Fruit fly (Drosophila melanogaster) whole organism, embryonic: ENCODE data around the gene mAChR-B.
A peak's percentile ranks its signal among the peaks of the same experiment; 100 is the strongest.

Source experiments
- ATbp ChIP-seq: fragments of 200-800 bp; sonication (Bioruptor generic); optimal IDR thresholded peaks from 2 replicates; lab custom pipeline; 2017; ENCODE audit warnings: missing biosample characterization, mild to moderate bottlenecking, missing genetic modification characterization, missing genetic modification reagents
- B-H2 ChIP-seq: fragments of 200-800 bp; sonication (Bioruptor generic); optimal IDR thresholded peaks from 2 replicates; lab custom pipeline; 2018; ENCODE audit warnings: missing biosample characterization, mild to moderate bottlenecking, missing genetic modification characterization
- CG10267 ChIP-seq: fragments of 200-800 bp; sonication (Bioruptor generic); optimal IDR thresholded peaks from 2 replicates; lab custom pipeline; 2018; ENCODE audit warnings: missing biosample characterization, mild to moderate bottlenecking, missing genetic modification characterization, moderate library complexity
- CG11456 ChIP-seq: fragments of 200-800 bp; sonication (Bioruptor generic); IDR thresholded peaks from 3 replicates; pipeline ENCODE4 v1.3.6; 2022; ENCODE audit warnings: missing biosample characterization, missing genetic modification characterization
- CG13624 ChIP-seq: fragments of 200-800 bp; sonication (Bioruptor generic); optimal IDR thresholded peaks from 2 replicates; lab custom pipeline; 2016; ENCODE audit warnings: missing biosample characterization, missing genetic modification characterization
- CG13775 ChIP-seq: fragments of 200-800 bp; sonication (Bioruptor generic); optimal IDR thresholded peaks from 3 replicates; lab custom pipeline; 2017; ENCODE audit warnings: missing biosample characterization, mild to moderate bottlenecking, missing genetic modification characterization
- CG14441 ChIP-seq: fragments of 200-800 bp; sonication (Bioruptor generic); IDR thresholded peaks from 2 replicates; pipeline ENCODE4 v1.3.6; 2022; ENCODE audit warnings: missing biosample characterization, missing genetic modification characterization
- CG14667 ChIP-seq: fragments of 200-800 bp; sonication (Bioruptor generic); IDR thresholded peaks from 2 replicates; pipeline ENCODE4 v1.3.6; 2022; ENCODE audit warnings: missing biosample characterization, missing genetic modification characterization
- CG16813 ChIP-seq: fragments of 200-800 bp; sonication (Bioruptor generic); IDR thresholded peaks from 3 replicates; pipeline ENCODE4 v1.3.6; 2022; ENCODE audit warnings: missing biosample characterization, missing genetic modification characterization; ENCODE audit not compliant: partially characterized antibody
- CG16815 ChIP-seq: fragments of 200-800 bp; sonication (Bioruptor generic); optimal IDR thresholded peaks from 3 replicates; lab custom pipeline; 2017; ENCODE audit warnings: missing biosample characterization, mild to moderate bottlenecking, missing genetic modification characterization
- CG31224 ChIP-seq: fragments of 200-800 bp; sonication (Bioruptor generic); IDR thresholded peaks from 2 replicates; pipeline ENCODE4 v1.3.6; 2022; ENCODE audit warnings: missing biosample characterization, missing genetic modification characterization
- CG34376 ChIP-seq: fragments of 200-800 bp; sonication (Bioruptor generic); optimal IDR thresholded peaks from 2 replicates; lab custom pipeline; 2018; ENCODE audit warnings: missing biosample characterization, mild to moderate bottlenecking, missing genetic modification characterization
- CG3847 ChIP-seq: fragments of 200-800 bp; sonication (Bioruptor generic); IDR thresholded peaks from 2 replicates; pipeline ENCODE4 v1.3.6; 2022; ENCODE audit warnings: missing biosample characterization, missing genetic modification characterization
- CG4328 ChIP-seq: fragments of 200-800 bp; sonication (Bioruptor generic); optimal IDR thresholded peaks from 3 replicates; lab custom pipeline; 2017; ENCODE audit warnings: missing biosample characterization, missing genetic modification reagents, missing genetic modification characterization
- CG43689 ChIP-seq: fragments of 200-800 bp; sonication (Bioruptor generic); IDR thresholded peaks from 2 replicates; pipeline ENCODE4 v1.3.6; 2022; ENCODE audit warnings: missing biosample characterization, missing genetic modification characterization
- CG8359 ChIP-seq: fragments of 200-800 bp; sonication (Bioruptor generic); optimal IDR thresholded peaks from 2 replicates; lab custom pipeline; 2017; ENCODE audit warnings: missing biosample characterization, mild to moderate bottlenecking, missing genetic modification characterization, borderline replicate concordance
- CG9876 ChIP-seq: fragments of 200-800 bp; sonication (Bioruptor generic); optimal IDR thresholded peaks from 2 replicates; lab custom pipeline; 2016; ENCODE audit warnings: missing biosample characterization, missing genetic modification characterization
- CkIIα-i1 ChIP-seq: fragments of 200-800 bp; sonication (Bioruptor generic); IDR thresholded peaks from 2 replicates; pipeline ENCODE4 v1.3.6; 2022; ENCODE audit warnings: missing biosample characterization, missing genetic modification characterization
- HLH3B ChIP-seq: fragments of 200-800 bp; sonication (Bioruptor generic); IDR thresholded peaks from 2 replicates; pipeline ENCODE4 v1.3.6; 2022; ENCODE audit warnings: missing biosample characterization, missing genetic modification characterization
- HLHmδ ChIP-seq: fragments of 200-800 bp; sonication (Bioruptor generic); optimal IDR thresholded peaks from 2 replicates; lab custom pipeline; 2018; ENCODE audit warnings: missing biosample characterization, mild to moderate bottlenecking, missing genetic modification characterization, moderate library complexity
- Hey ChIP-seq: fragments of 200-800 bp; sonication (Bioruptor generic); optimal IDR thresholded peaks from 3 replicates; lab custom pipeline; 2018; ENCODE audit warnings: missing biosample characterization, mild to moderate bottlenecking, missing genetic modification characterization
- Hr51 ChIP-seq, 2 experiments: fragments of 200-800 bp; sonication (Bioruptor generic); optimal IDR thresholded peaks; 2 replicates in 1 of 2; 3 replicates in 1 of 2; lab custom pipeline; 2016 to 2018; ENCODE audit warnings: missing biosample characterization in 2 of 2, missing genetic modification characterization in 2 of 2, mild to moderate bottlenecking in 1 of 2, moderate library complexity in 1 of 2
- Hr78 ChIP-seq, 2 experiments: fragments of 200-800 bp in 1 of 2; fragments of >200 bp in 1 of 2; sonication (Bioruptor generic) in 1 of 2; optimal IDR thresholded peaks; 2 replicates each; lab custom pipeline; 2017 to 2019; ENCODE audit warnings: missing biosample characterization in 2 of 2, missing genetic modification characterization in 2 of 2, mild to moderate bottlenecking in 1 of 2, moderate library complexity in 1 of 2
- MBD-R2 ChIP-seq: fragments of 200-800 bp; sonication (Bioruptor generic); IDR thresholded peaks from 2 replicates; pipeline ENCODE4 v1.3.6; 2022; ENCODE audit warnings: missing biosample characterization, missing genetic modification characterization
- Side ChIP-seq: fragments of 200-800 bp; sonication (Bioruptor generic); optimal IDR thresholded peaks from 2 replicates; lab custom pipeline; 2016; ENCODE audit warnings: missing biosample characterization, missing genetic modification characterization
- Sox100B ChIP-seq: fragments of 200-800 bp; sonication (Bioruptor generic); optimal IDR thresholded peaks from 3 replicates; lab custom pipeline; 2018; ENCODE audit warnings: missing biosample characterization, mild to moderate bottlenecking, missing genetic modification characterization
- ash1 ChIP-seq: fragments of 200-800 bp; sonication (Bioruptor generic); optimal IDR thresholded peaks from 2 replicates; lab custom pipeline; 2018; ENCODE audit warnings: missing biosample characterization, mild to moderate bottlenecking, missing genetic modification characterization
- bcd ChIP-seq: fragments of 200-800 bp; sonication (Bioruptor generic); optimal IDR thresholded peaks from 2 replicates; lab custom pipeline; 2017; ENCODE audit warnings: missing biosample characterization, mild to moderate bottlenecking, missing genetic modification characterization
- cas ChIP-seq: fragments of 200-800 bp; sonication (Bioruptor generic); IDR thresholded peaks from 2 replicates; pipeline ENCODE4 v1.3.6; 2022; ENCODE audit warnings: missing biosample characterization, missing genetic modification characterization
- crc ChIP-seq: fragments of 200-800 bp; sonication (Bioruptor generic); optimal IDR thresholded peaks from 2 replicates; lab custom pipeline; 2016; ENCODE audit warnings: missing biosample characterization, missing genetic modification characterization
- crp ChIP-seq, 2 experiments: fragments of 200-800 bp; sonication (Bioruptor generic); optimal IDR thresholded peaks; 2 replicates in 1 of 2; 3 replicates in 1 of 2; lab custom pipeline; 2017; ENCODE audit warnings: missing biosample characterization in 2 of 2, missing genetic modification characterization in 2 of 2, mild to moderate bottlenecking in 1 of 2, moderate library complexity in 1 of 2
- dmrt11E ChIP-seq: fragments of 200-800 bp; sonication (Bioruptor generic); optimal IDR thresholded peaks from 3 replicates; lab custom pipeline; 2018; ENCODE audit warnings: missing biosample characterization, mild to moderate bottlenecking, missing genetic modification characterization, moderate library complexity
- dysf ChIP-seq: fragments of 200-800 bp; sonication (Bioruptor generic); IDR thresholded peaks from 3 replicates; pipeline ENCODE4 v1.3.6; 2022; ENCODE audit warnings: missing biosample characterization, missing genetic modification characterization
- ftz-f1 ChIP-seq: fragments of 200-800 bp; sonication (Bioruptor generic); optimal IDR thresholded peaks from 2 replicates; lab custom pipeline; 2016; ENCODE audit warnings: missing biosample characterization, missing genetic modification characterization
- gcm2 ChIP-seq: fragments of 200-800 bp; sonication (Bioruptor generic); optimal IDR thresholded peaks from 2 replicates; lab custom pipeline; 2016; ENCODE audit warnings: missing biosample characterization, missing genetic modification characterization
- gem ChIP-seq: fragments of 200-800 bp; sonication (Bioruptor generic); optimal IDR thresholded peaks from 2 replicates; lab custom pipeline; 2019; ENCODE audit warnings: missing biosample characterization, mild to moderate bottlenecking, missing genetic modification characterization, moderate library complexity
- hth ChIP-seq: fragments of >200 bp; optimal IDR thresholded peaks from 2 replicates; lab custom pipeline; 2017; ENCODE audit warnings: inconsistent platforms
- jing ChIP-seq: fragments of 200-800 bp; sonication (Bioruptor generic); optimal IDR thresholded peaks from 2 replicates; lab custom pipeline; 2018; ENCODE audit warnings: missing biosample characterization, mild to moderate bottlenecking, missing genetic modification characterization
- otp ChIP-seq: fragments of 200-800 bp; sonication (Bioruptor generic); IDR thresholded peaks from 3 replicates; pipeline ENCODE4, ENCODE4 v1.3.6; 2022; ENCODE audit warnings: missing biosample characterization, missing genetic modification characterization
- pan ChIP-seq, 4 experiments: fragments of >200 bp in 3 of 4; fragments of 200-800 bp in 1 of 4; sonication (Bioruptor generic) in 1 of 4; optimal IDR thresholded peaks in 3 of 4; IDR thresholded peaks in 1 of 4; 2 replicates each; pipeline versions ENCODE4 v1.3.6 to Lab custom; 2017 to 2022; ENCODE audit warnings: missing biosample characterization in 2 of 4, missing genetic modification characterization in 2 of 4, mixed read lengths in 1 of 4
- rib ChIP-seq: fragments of 200-800 bp; sonication (Bioruptor generic); IDR thresholded peaks from 2 replicates; pipeline ENCODE4 v1.3.6; 2022; ENCODE audit warnings: missing biosample characterization, missing genetic modification characterization
- ro ChIP-seq: fragments of 200-800 bp; sonication (Bioruptor generic); IDR thresholded peaks from 2 replicates; pipeline ENCODE4 v1.3.6; 2022; ENCODE audit warnings: missing biosample characterization, missing genetic modification characterization
- row ChIP-seq: fragments of 200-800 bp; sonication (Bioruptor generic); IDR thresholded peaks from 3 replicates; pipeline ENCODE4 v1.3.6; 2022; ENCODE audit warnings: missing biosample characterization, missing genetic modification characterization
- shn ChIP-seq: fragments of 200-800 bp; sonication (Bioruptor generic); optimal IDR thresholded peaks from 3 replicates; lab custom pipeline; 2016; ENCODE audit warnings: missing biosample characterization, missing genetic modification characterization
- sr ChIP-seq: fragments of 200-800 bp; sonication (Bioruptor generic); IDR thresholded peaks from 3 replicates; pipeline ENCODE4 v1.3.6; 2022; ENCODE audit warnings: missing biosample characterization, missing genetic modification characterization
- sug ChIP-seq: fragments of 200-800 bp; optimal IDR thresholded peaks from 2 replicates; lab custom pipeline; 2019; ENCODE audit warnings: missing biosample characterization, mild to moderate bottlenecking, missing genetic modification characterization, moderate library complexity
- tgo ChIP-seq: fragments of 200-800 bp; sonication (Bioruptor generic); IDR thresholded peaks from 3 replicates; pipeline ENCODE4 v1.3.6; 2022; ENCODE audit warnings: missing biosample characterization, missing genetic modification characterization
- trh ChIP-seq: fragments of 200-800 bp; sonication (Bioruptor generic); optimal IDR thresholded peaks from 2 replicates; lab custom pipeline; 2016; ENCODE audit warnings: missing biosample characterization, missing genetic modification characterization

mAChR-B gene

dm6 chr3R:8013121-8014009, 45.7 kb upstream of the mAChR-B start, which contains the start of the genes CG10435 and Pbp95 (continued):
- TF ChIP-seq CkIIα-i1 (GFP tag; lab: Robert Waterston, UW), result no peak
- TF ChIP-seq CG11456 (GFP tag; lab: Robert Waterston, UW), result peak; percentile 66
- no peak for TF ChIP-seq ash1 (GFP tag; lab: Kevin White, UChicago)
- no peak for TF ChIP-seq B-H2
- no peak for TF ChIP-seq trh (GFP tag; lab: Kevin White, UChicago)
- no peak for TF ChIP-seq HLHmδ (GFP tag; lab: Kevin White, UChicago)
- TF ChIP-seq crp (GFP tag; optimal IDR thresholded peaks at IDR 0.05; lab: Kevin White, UChicago), result peak; percentile 35 to 88
- TF ChIP-seq CG4328 (GFP tag; lab: Kevin White, UChicago), result no peak
- peak; percentile 29 for TF ChIP-seq Side (GFP tag; lab: Kevin White, UChicago)
- TF ChIP-seq ATbp (GFP tag; lab: Kevin White, UChicago), result no peak
- TF ChIP-seq ftz-f1, result no peak
- 0 out of 3 replicates have a peak, but pooled peaks have one; percentile 19 for TF ChIP-seq sr (GFP tag; lab: Robert Waterston, UW)
- TF ChIP-seq CG16815 (GFP tag; lab: Kevin White, UChicago), result peak; percentile 41
- TF ChIP-seq CG8359 (GFP tag; lab: Kevin White, UChicago), result no peak
- TF ChIP-seq rib, result peak; percentile 76
- TF ChIP-seq bcd (GFP tag; lab: Kevin White, UChicago), result peak; percentile 48
- peak; percentile 50; the same call in 1 of the 3 replicates for TF ChIP-seq otp (GFP tag; lab: Robert Waterston, UW)
- no peak for TF ChIP-seq Hr78 (GFP tag; optimal IDR thresholded peaks at IDR 0.05; lab: Kevin White, UChicago)
- TF ChIP-seq CG10267 (tag; lab: Kevin White, UChicago), result peak; percentile 86
- no peak for TF ChIP-seq hth (lab: Kevin White, UChicago)
- TF ChIP-seq CG14667 (GFP tag; lab: Robert Waterston, UW), result 0 out of 2 replicates have a peak, but pooled peaks have one; percentile 26
- peak; percentile 48; the same call in 2 of the 3 replicates for TF ChIP-seq tgo (GFP tag; lab: Robert Waterston, UW)
- TF ChIP-seq gem (tag; lab: Kevin White, UChicago), result no peak
- no peak for TF ChIP-seq Hey
- TF ChIP-seq CG34376, result no peak
- TF ChIP-seq crc (GFP tag; lab: Kevin White, UChicago), result peak; percentile 51
- no peak for TF ChIP-seq sug (tag; lab: Kevin White, UChicago)
- peak; percentile 79 for TF ChIP-seq MBD-R2
- peak; percentile 24 for TF ChIP-seq dmrt11E (tag; lab: Kevin White, UChicago)
- peak; percentile 61 for TF ChIP-seq CG16813 (GFP tag; lab: Robert Waterston, UW)
- no peak for TF ChIP-seq Sox100B (GFP tag; lab: Kevin White, UChicago)
- peak; percentile 56 for TF ChIP-seq CG13775 (GFP tag; lab: Kevin White, UChicago)
- TF ChIP-seq shn, result no peak
- peak; percentile 38; the same call in 1 of the 2 replicates for TF ChIP-seq CG31224
- TF ChIP-seq CG43689 (GFP tag; lab: Robert Waterston, UW), result no peak
- TF ChIP-seq CG3847 (GFP tag; lab: Robert Waterston, UW), result peak; percentile 60
- no peak for TF ChIP-seq gcm2 (GFP tag; lab: Kevin White, UChicago)
- no peak for TF ChIP-seq jing
- TF ChIP-seq dysf (GFP tag; lab: Robert Waterston, UW), result no peak; the same call in 2 of the 3 replicates
- TF ChIP-seq cas (GFP tag; lab: Robert Waterston, UW), result peak; percentile 61
- peak; percentile 47 for TF ChIP-seq CG14441
- TF ChIP-seq CG13624 (GFP tag; lab: Kevin White, UChicago), result peak; percentile 66
- peak in 1 of 2 experiments; percentile 38 for TF ChIP-seq Hr51 (GFP tag; optimal IDR thresholded peaks at IDR 0.05; lab: Kevin White, UChicago)
- TF ChIP-seq row (GFP tag; lab: Robert Waterston, UW), result peak; percentile 69
- TF ChIP-seq ro (GFP tag; lab: Robert Waterston, UW), result no peak
- no peak for TF ChIP-seq CG9876 (GFP tag; lab: Kevin White, UChicago)
- TF ChIP-seq pan (optimal IDR thresholded peaks at IDR 0.05; lab: Kevin White, UChicago), result no peak
- TF ChIP-seq pan (GFP tag; optimal IDR thresholded peaks at IDR 0.05 in 1 of 2, IDR thresholded peaks at IDR 0.05 in 1 of 2), result peak in 1 of 2 experiments; percentile 44
- peak; percentile 55; the same call in 1 of the 2 replicates for TF ChIP-seq HLH3B (GFP tag; lab: Robert Waterston, UW)
